Fruit fly (Drosophila melanogaster) whole organism, embryonic: Measurements from ENCODE around the gene CG7789.

Experiments
- Abd-B ChIP-seq: fragments of 200-800 bp; sonication (Bioruptor generic); optimal IDR thresholded peaks from 2 replicates; lab custom pipeline; 2018; ENCODE audit warnings: missing biosample characterization, mild to moderate bottlenecking, missing genetic modification characterization, moderate library complexity
- Ada2b ChIP-seq: fragments of 200-800 bp; sonication (Bioruptor generic); IDR thresholded peaks from 2 replicates; pipeline ENCODE4 v1.3.6; 2022; ENCODE audit warnings: missing biosample characterization, missing genetic modification characterization
- Asciz ChIP-seq: fragments of 200-800 bp; sonication (Bioruptor generic); optimal IDR thresholded peaks from 2 replicates; lab custom pipeline; 2017; ENCODE audit warnings: missing biosample characterization, mild to moderate bottlenecking, missing genetic modification characterization, missing genetic modification reagents
- CG11085 ChIP-seq: fragments of 200-800 bp; sonication (Bioruptor generic); IDR thresholded peaks from 2 replicates; pipeline ENCODE4 v1.3.6; 2022; ENCODE audit warnings: missing biosample characterization, missing genetic modification characterization
- CG11560 ChIP-seq: fragments of 200-800 bp; sonication (Bioruptor generic); IDR thresholded peaks from 3 replicates; pipeline ENCODE4 v1.3.6; 2022; ENCODE audit warnings: missing biosample characterization, missing genetic modification characterization
- CG12071 ChIP-seq: fragments of 200-800 bp; sonication (Bioruptor generic); optimal IDR thresholded peaks from 3 replicates; lab custom pipeline; 2018; ENCODE audit warnings: missing biosample characterization, mild to moderate bottlenecking, missing genetic modification characterization
- CG12391 ChIP-seq: fragments of 200-800 bp; sonication (Bioruptor generic); optimal IDR thresholded peaks from 3 replicates; lab custom pipeline; 2018; ENCODE audit warnings: missing biosample characterization, mild to moderate bottlenecking, missing genetic modification characterization, moderate library complexity
- CG16815 ChIP-seq: fragments of 200-800 bp; sonication (Bioruptor generic); optimal IDR thresholded peaks from 3 replicates; lab custom pipeline; 2017; ENCODE audit warnings: missing biosample characterization, mild to moderate bottlenecking, missing genetic modification characterization
- CG17385 ChIP-seq: fragments of 200-800 bp; sonication (Bioruptor generic); optimal IDR thresholded peaks from 3 replicates; lab custom pipeline; 2018; ENCODE audit warnings: missing biosample characterization, mild to moderate bottlenecking, missing genetic modification characterization
- CG17829 ChIP-seq: fragments of 200-800 bp; optimal IDR thresholded peaks from 2 replicates; lab custom pipeline; 2019; ENCODE audit warnings: missing biosample characterization, mild to moderate bottlenecking, missing genetic modification characterization, moderate library complexity
- CG2875 ChIP-seq: fragments of 200-800 bp; sonication (Bioruptor generic); optimal IDR thresholded peaks from 2 replicates; lab custom pipeline; 2017; ENCODE audit warnings: missing biosample characterization, mild to moderate bottlenecking, missing genetic modification characterization, missing genetic modification reagents
- CG30020 ChIP-seq: fragments of 200-800 bp; optimal IDR thresholded peaks from 2 replicates; lab custom pipeline; 2019; ENCODE audit warnings: missing biosample characterization, mild to moderate bottlenecking, missing genetic modification characterization, moderate library complexity
- CG31388 ChIP-seq: fragments of 200-800 bp; sonication (Bioruptor generic); optimal IDR thresholded peaks from 2 replicates; lab custom pipeline; 2016; ENCODE audit warnings: missing biosample characterization, missing genetic modification characterization
- CG3163 ChIP-seq: fragments of 200-800 bp; sonication (Bioruptor generic); optimal IDR thresholded peaks from 3 replicates; lab custom pipeline; 2016; ENCODE audit warnings: missing biosample characterization, missing genetic modification characterization
- CG4424 ChIP-seq: fragments of 200-800 bp; sonication (Bioruptor generic); optimal IDR thresholded peaks from 3 replicates; lab custom pipeline; 2016; ENCODE audit warnings: missing biosample characterization, missing genetic modification characterization
- CG7271 ChIP-seq: fragments of 200-800 bp; sonication (Bioruptor generic); optimal IDR thresholded peaks from 2 replicates; lab custom pipeline; 2018; ENCODE audit warnings: missing biosample characterization, mild to moderate bottlenecking, missing genetic modification characterization, moderate library complexity
- CG7928 ChIP-seq: fragments of 200-800 bp; sonication (Bioruptor generic); optimal IDR thresholded peaks from 2 replicates; lab custom pipeline; 2017; ENCODE audit warnings: missing biosample characterization, mild to moderate bottlenecking, missing genetic modification characterization
- CG9437 ChIP-seq: fragments of 200-800 bp; sonication (Bioruptor generic); optimal IDR thresholded peaks from 2 replicates; lab custom pipeline; 2018; ENCODE audit warnings: missing biosample characterization, mild to moderate bottlenecking, missing genetic modification characterization
- CG9727 ChIP-seq: fragments of 200-800 bp; sonication (Bioruptor generic); optimal IDR thresholded peaks from 3 replicates; lab custom pipeline; 2017; ENCODE audit warnings: missing biosample characterization, mild to moderate bottlenecking, missing genetic modification characterization
- CkIIα-i1 ChIP-seq: fragments of 200-800 bp; sonication (Bioruptor generic); IDR thresholded peaks from 2 replicates; pipeline ENCODE4 v1.3.6; 2022; ENCODE audit warnings: missing biosample characterization, missing genetic modification characterization
- D ChIP-seq, 2 experiments: fragments of 200-800 bp in 1 of 2; fragments of >200 bp in 1 of 2; sonication (Bioruptor generic) in 1 of 2; optimal IDR thresholded peaks; 2 replicates in 1 of 2; 3 replicates in 1 of 2; lab custom pipeline; 2017; ENCODE audit warnings: mild to moderate bottlenecking in 1 of 2, missing biosample characterization in 1 of 2, missing genetic modification characterization in 1 of 2, missing genetic modification reagents in 1 of 2
- Dad ChIP-seq: fragments of 200-800 bp; sonication (Bioruptor generic); optimal IDR thresholded peaks from 3 replicates; lab custom pipeline; 2016; ENCODE audit warnings: missing biosample characterization, missing genetic modification characterization
- Dref ChIP-seq: fragments of 200-800 bp; sonication (Bioruptor generic); IDR thresholded peaks from 2 replicates; pipeline ENCODE4 v1.3.6; 2022; ENCODE audit warnings: missing biosample characterization, missing genetic modification characterization
- Drgx ChIP-seq: fragments of 200-800 bp; sonication (Bioruptor generic); IDR thresholded peaks from 2 replicates; pipeline ENCODE4 v1.3.6; 2022; ENCODE audit warnings: missing biosample characterization, missing genetic modification characterization
- Ets65A ChIP-seq: fragments of 200-800 bp; sonication (Bioruptor generic); peaks from one replicate; lab custom pipeline; 2016; ENCODE audit warnings: missing biosample characterization, missing genetic modification characterization
- Hey ChIP-seq: fragments of 200-800 bp; sonication (Bioruptor generic); optimal IDR thresholded peaks from 3 replicates; lab custom pipeline; 2018; ENCODE audit warnings: missing biosample characterization, mild to moderate bottlenecking, missing genetic modification characterization
- HmgZ ChIP-seq: fragments of 200-800 bp; sonication (Bioruptor generic); optimal IDR thresholded peaks from 2 replicates; lab custom pipeline; 2018; ENCODE audit warnings: missing biosample characterization, mild to moderate bottlenecking, missing genetic modification characterization
- Hr39 ChIP-seq: fragments of >200 bp; optimal IDR thresholded peaks from 2 replicates; lab custom pipeline; 2017
- Lim3 ChIP-seq: fragments of 200-800 bp; sonication (Bioruptor generic); IDR thresholded peaks from 2 replicates; pipeline ENCODE4 v1.3.6; 2022; ENCODE audit warnings: missing biosample characterization, missing genetic modification characterization
- Nf-YA ChIP-seq: fragments of 200-800 bp; sonication (Bioruptor generic); IDR thresholded peaks from 2 replicates; pipeline ENCODE4 v1.3.6; 2022; ENCODE audit warnings: missing biosample characterization, missing genetic modification characterization
- Ptx1 ChIP-seq: fragments of 200-800 bp; sonication (Bioruptor generic); IDR thresholded peaks from 2 replicates; pipeline ENCODE4 v1.3.6; 2022; ENCODE audit warnings: missing biosample characterization, missing genetic modification characterization
- Side ChIP-seq: fragments of 200-800 bp; sonication (Bioruptor generic); optimal IDR thresholded peaks from 2 replicates; lab custom pipeline; 2016; ENCODE audit warnings: missing biosample characterization, missing genetic modification characterization
- btn ChIP-seq: fragments of 200-800 bp; sonication (Bioruptor generic); optimal IDR thresholded peaks from 2 replicates; lab custom pipeline; 2016; ENCODE audit warnings: missing biosample characterization, missing genetic modification characterization
- chif ChIP-seq, 2 experiments: fragments of 200-800 bp; sonication (Bioruptor generic); optimal IDR thresholded peaks; 3 replicates each; lab custom pipeline; 2016; ENCODE audit warnings: missing biosample characterization in 2 of 2, missing genetic modification characterization in 2 of 2
- da ChIP-seq: fragments of 200-800 bp; sonication (Bioruptor generic); optimal IDR thresholded peaks from 2 replicates; lab custom pipeline; 2016; ENCODE audit warnings: missing biosample characterization, missing genetic modification characterization
- dan ChIP-seq: fragments of 200-800 bp; sonication (Bioruptor generic); IDR thresholded peaks from 2 replicates; pipeline ENCODE4 v1.3.6; 2022; ENCODE audit warnings: missing biosample characterization, missing genetic modification characterization
- dm ChIP-seq: fragments of 200-800 bp; sonication (Bioruptor generic); optimal IDR thresholded peaks from 3 replicates; lab custom pipeline; 2016; ENCODE audit warnings: missing biosample characterization, missing genetic modification characterization
- en ChIP-seq: fragments of 200-800 bp; sonication (Bioruptor generic); optimal IDR thresholded peaks from 2 replicates; lab custom pipeline; 2016; ENCODE audit warnings: missing biosample characterization, missing genetic modification characterization
- eve ChIP-seq, 2 experiments: fragments of >200 bp; optimal IDR thresholded peaks; 2 replicates each; lab custom pipeline; 2017; ENCODE audit warnings: missing biosample characterization in 2 of 2, missing genetic modification characterization in 2 of 2
- exex ChIP-seq: fragments of 200-800 bp; sonication (Bioruptor generic); optimal IDR thresholded peaks from 4 replicates; lab custom pipeline; 2018; ENCODE audit warnings: missing biosample characterization, mild to moderate bottlenecking, missing genetic modification characterization, moderate library complexity
- hb ChIP-seq: fragments of 200-800 bp; sonication (Bioruptor generic); IDR thresholded peaks from 3 replicates; pipeline ENCODE4 v1.3.6; 2022; ENCODE audit warnings: missing biosample characterization, missing genetic modification characterization; ENCODE audit not compliant: partially characterized antibody
- klu ChIP-seq: fragments of 200-800 bp; sonication (Bioruptor generic); IDR thresholded peaks from 2 replicates; pipeline ENCODE4 v1.3.6; 2022; ENCODE audit warnings: missing biosample characterization, missing genetic modification characterization
- lmd ChIP-seq: fragments of 200-800 bp; sonication (Bioruptor generic); IDR thresholded peaks from 2 replicates; pipeline ENCODE4 v1.3.6; 2022; ENCODE audit warnings: missing biosample characterization, missing genetic modification characterization
- nom ChIP-seq: fragments of 200-800 bp; sonication (Bioruptor generic); optimal IDR thresholded peaks from 2 replicates; lab custom pipeline; 2017; ENCODE audit warnings: missing biosample characterization, missing genetic modification characterization, mild to moderate bottlenecking, moderate library complexity, missing genetic modification reagents
- prd ChIP-seq, 3 experiments: fragments of >200 bp in 2 of 3; fragments of 200-800 bp in 1 of 3; sonication (Bioruptor generic) in 1 of 3; optimal IDR thresholded peaks in 2 of 3; IDR thresholded peaks in 1 of 3; 2 replicates in 2 of 3; 3 replicates in 1 of 3; pipeline versions ENCODE4 v1.3.6 to Lab custom; 2017 to 2022; ENCODE audit warnings: missing biosample characterization in 1 of 3, missing genetic modification characterization in 1 of 3
- shn ChIP-seq: fragments of 200-800 bp; sonication (Bioruptor generic); optimal IDR thresholded peaks from 3 replicates; lab custom pipeline; 2016; ENCODE audit warnings: missing biosample characterization, missing genetic modification characterization
- sima ChIP-seq: fragments of 200-800 bp; sonication (Bioruptor generic); optimal IDR thresholded peaks from 2 replicates; lab custom pipeline; 2016; ENCODE audit warnings: missing biosample characterization, missing genetic modification characterization
- tx ChIP-seq: fragments of 200-800 bp; sonication (Bioruptor generic); optimal IDR thresholded peaks from 2 replicates; lab custom pipeline; 2016; ENCODE audit warnings: missing biosample characterization, missing genetic modification characterization
- usp ChIP-seq: fragments of >200 bp; optimal IDR thresholded peaks from 2 replicates; lab custom pipeline; 2017; ENCODE audit warnings: missing biosample characterization, missing genetic modification characterization
- wek ChIP-seq: fragments of 200-800 bp; sonication (Bioruptor generic); optimal IDR thresholded peaks from 3 replicates; lab custom pipeline; 2018; ENCODE audit warnings: missing biosample characterization, mild to moderate bottlenecking, missing genetic modification characterization, moderate library complexity
- zen2 ChIP-seq: fragments of 200-800 bp; sonication (Bioruptor generic); IDR thresholded peaks from 3 replicates; pipeline ENCODE4 v1.3.6; 2022; ENCODE audit warnings: missing biosample characterization, missing genetic modification characterization; ENCODE audit not compliant: partially characterized antibody

The CG7789 gene

DNA sequence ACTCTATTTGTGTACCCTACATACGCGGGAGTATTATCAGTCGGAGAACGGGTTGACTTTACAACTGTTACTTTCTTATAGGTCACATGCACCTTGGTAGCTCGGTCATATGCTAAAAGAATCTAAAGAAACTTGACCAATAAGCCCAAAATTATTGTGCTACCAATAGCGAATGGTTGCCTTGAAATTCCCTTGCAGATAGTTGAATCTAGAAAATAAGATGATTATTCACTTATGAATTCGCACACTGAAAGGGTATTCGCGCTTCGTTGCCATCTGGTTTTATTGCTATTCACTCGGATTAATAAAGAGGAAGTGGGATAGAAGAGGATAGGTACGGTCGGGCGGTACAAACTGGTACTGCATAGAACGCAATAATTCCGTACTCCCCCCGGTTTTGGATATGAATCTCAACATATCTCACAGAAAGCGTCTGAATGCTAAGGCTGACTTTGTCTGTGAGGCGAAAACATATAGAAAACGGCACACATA, 29.1 kb upstream of the CG7789 start (continued):
- no peak for TF ChIP-seq CG7271
- peak in 1 of 2 experiments; percentile 96 for TF ChIP-seq eve (GFP tag; optimal IDR thresholded peaks at IDR 0.05; lab: Kevin White, UChicago)
- peak; percentile 76 for TF ChIP-seq CG9727 (GFP tag; lab: Kevin White, UChicago)
- TF ChIP-seq Ptx1 = peak; percentile 78
- TF ChIP-seq HmgZ = peak; percentile 87
- TF ChIP-seq hb (GFP tag; lab: Robert Waterston, UW) = no peak
- TF ChIP-seq Ets65A (GFP tag; lab: Kevin White, UChicago) = peak; percentile 98
- peak; percentile 73 for TF ChIP-seq CG11560 (tag; lab: Robert Waterston, UW)
- peak; percentile 11 for TF ChIP-seq CG7928 (GFP tag; lab: Kevin White, UChicago)
- TF ChIP-seq CG11085 = 0 out of 2 replicates have a peak, but pooled peaks have one; percentile 28
- no peak for TF ChIP-seq dan (GFP tag; lab: Robert Waterston, UW)
- TF ChIP-seq CkIIα-i1 (GFP tag; lab: Robert Waterston, UW) = no peak
- TF ChIP-seq prd (optimal IDR thresholded peaks at IDR 0.05; lab: Kevin White, UChicago) = no peak
- TF ChIP-seq prd (GFP tag; IDR thresholded peaks at IDR 0.05; lab: Robert Waterston, UW) = peak; percentile 80
- TF ChIP-seq lmd (GFP tag; lab: Robert Waterston, UW) = peak; percentile 87
- TF ChIP-seq dm (GFP tag; lab: Kevin White, UChicago) = peak; percentile 33
- TF ChIP-seq Drgx (GFP tag; lab: Robert Waterston, UW) = peak; percentile 71
- peak; percentile 42; the same call in 1 of the 2 replicates for TF ChIP-seq Nf-YA (GFP tag; lab: Robert Waterston, UW)
- TF ChIP-seq tx (GFP tag; lab: Kevin White, UChicago) = peak; percentile 68
- peak; percentile 57 for TF ChIP-seq CG3163 (GFP tag; lab: Kevin White, UChicago)
- peak; percentile 89 for TF ChIP-seq shn
- peak; percentile 89 for TF ChIP-seq Abd-B
- TF ChIP-seq Lim3 (GFP tag; lab: Robert Waterston, UW) = no peak
- no peak for TF ChIP-seq Asciz
- TF ChIP-seq zen2 (GFP tag; lab: Robert Waterston, UW) = no peak
- TF ChIP-seq nom = peak; percentile 19
- TF ChIP-seq wek = peak; percentile 0
- peak; percentile 67 for TF ChIP-seq CG17385 (GFP tag; lab: Kevin White, UChicago)
- peak; percentile 53 for TF ChIP-seq CG9437 (GFP tag; lab: Kevin White, UChicago)
- no peak for TF ChIP-seq Hr39 (lab: Kevin White, UChicago)
- TF ChIP-seq klu (GFP tag; lab: Robert Waterston, UW) = peak; percentile 74
- TF ChIP-seq Dref (GFP tag; lab: Robert Waterston, UW) = no peak
- TF ChIP-seq CG2875 (GFP tag; lab: Kevin White, UChicago) = peak; percentile 36
- peak; percentile 70 for TF ChIP-seq CG12071 (GFP tag; lab: Kevin White, UChicago)
- TF ChIP-seq CG30020 (tag; lab: Kevin White, UChicago) = no peak
- no peak for TF ChIP-seq usp (GFP tag; lab: Kevin White, UChicago)
- peak; percentile 79 for TF ChIP-seq CG12391 (tag; lab: Kevin White, UChicago)
- peak; percentile 48 to 72 for TF ChIP-seq chif (GFP tag; optimal IDR thresholded peaks at IDR 0.05; lab: Kevin White, UChicago)
- peak; percentile 77 for TF ChIP-seq CG16815
- TF ChIP-seq Dad (GFP tag; lab: Kevin White, UChicago) = peak; percentile 26
- TF ChIP-seq Hey (tag; lab: Kevin White, UChicago) = no peak
- TF ChIP-seq da (GFP tag; lab: Kevin White, UChicago) = no peak
- peak; percentile 35 for TF ChIP-seq CG17829 (tag; lab: Kevin White, UChicago)
- peak; percentile 65 for TF ChIP-seq exex (tag; lab: Kevin White, UChicago)
- TF ChIP-seq Ada2b (GFP tag; lab: Robert Waterston, UW) = peak; percentile 72
- no peak for TF ChIP-seq en
- TF ChIP-seq btn (GFP tag; lab: Kevin White, UChicago) = peak; percentile 23
- TF ChIP-seq Side (GFP tag; lab: Kevin White, UChicago) = peak; percentile 34
- TF ChIP-seq sima (GFP tag; lab: Kevin White, UChicago) = no peak
- TF ChIP-seq D (optimal IDR thresholded peaks at IDR 0.05; lab: Kevin White, UChicago) = no peak
- peak; percentile 19 for TF ChIP-seq D (GFP tag; optimal IDR thresholded peaks at IDR 0.05; lab: Kevin White, UChicago)
- TF ChIP-seq CG31388 (GFP tag; lab: Kevin White, UChicago) = no peak
- TF ChIP-seq CG4424 (GFP tag; lab: Kevin White, UChicago) = peak; percentile 64
